Fruit fly (Drosophila melanogaster) whole organism, adult: ENCODE data around the gene CG31639.

ENCODE experiments used
- CG11617 ChIP-seq: fragments of 200-800 bp; sonication (Bioruptor generic); optimal IDR thresholded peaks from 2 replicates; lab custom pipeline; 2017; ENCODE audit warnings: mild to moderate bottlenecking, missing biosample characterization, missing genetic modification reagents, missing genetic modification characterization
- CG1620 ChIP-seq: fragments of 200-800 bp; sonication (Bioruptor generic); optimal IDR thresholded peaks from 2 replicates; lab custom pipeline; 2016; ENCODE audit warnings: missing biosample characterization, missing genetic modification characterization
- CG7045 ChIP-seq: fragments of 200-800 bp; sonication (Bioruptor generic); optimal IDR thresholded peaks from 2 replicates; lab custom pipeline; 2017; ENCODE audit warnings: missing biosample characterization, mild to moderate bottlenecking, missing genetic modification characterization
- Clk ChIP-seq: fragments of 200-800 bp; sonication (Bioruptor generic); optimal IDR thresholded peaks from 2 replicates; lab custom pipeline; 2017; ENCODE audit warnings: missing biosample characterization, missing genetic modification characterization
- Crg-1 ChIP-seq: fragments of 200-800 bp; sonication (Bioruptor generic); optimal IDR thresholded peaks from 2 replicates; lab custom pipeline; 2016; ENCODE audit warnings: missing biosample characterization, missing genetic modification characterization
- Mnt ChIP-seq: fragments of 200-800 bp; sonication (Bioruptor generic); optimal IDR thresholded peaks from 2 replicates; lab custom pipeline; 2016; ENCODE audit warnings: missing biosample characterization, mild to moderate bottlenecking, missing genetic modification characterization
- bab1 ChIP-seq: fragments of 200-800 bp; sonication (Bioruptor generic); optimal IDR thresholded peaks from 3 replicates; lab custom pipeline; 2019; ENCODE audit warnings: missing biosample characterization, mild to moderate bottlenecking, missing genetic modification characterization, moderate library complexity
- cic ChIP-seq: fragments of 200-800 bp; sonication (Bioruptor generic); optimal IDR thresholded peaks from 2 replicates; lab custom pipeline; 2017; ENCODE audit warnings: missing biosample characterization, mild to moderate bottlenecking, missing genetic modification characterization, moderate library complexity
- cnc ChIP-seq, 2 experiments: fragments of >200 bp; optimal IDR thresholded peaks; 2 replicates each; lab custom pipeline; 2017
- kay ChIP-seq: fragments of 200-800 bp; sonication (Bioruptor generic); peaks from one replicate; lab custom pipeline; 2016; ENCODE audit warnings: missing biosample characterization, missing genetic modification characterization, borderline replicate concordance
- tj ChIP-seq: fragments of 200-800 bp; sonication (Bioruptor generic); optimal IDR thresholded peaks from 3 replicates; lab custom pipeline; 2017; ENCODE audit warnings: missing biosample characterization, mild to moderate bottlenecking, missing genetic modification characterization, moderate library complexity

dm6 chr2L:6118212-6118611 lies 36.7 kb downstream of the CG31639 start, which contains the start of gene CG31642:
- no peak for TF ChIP-seq CG11617 (GFP tag; lab: Kevin White, UChicago)
- no peak for TF ChIP-seq CG1620 (GFP tag; lab: Kevin White, UChicago)
- no peak for TF ChIP-seq Clk (GFP tag; lab: Kevin White, UChicago)
- no peak for TF ChIP-seq CG7045 (GFP tag; lab: Kevin White, UChicago)
- TF ChIP-seq Mnt (GFP tag; lab: Kevin White, UChicago) = no peak
- no peak for TF ChIP-seq cnc (optimal IDR thresholded peaks at IDR 0.05; lab: Kevin White, UChicago)
- TF ChIP-seq cic = no peak
- no peak for TF ChIP-seq Crg-1 (GFP tag; lab: Kevin White, UChicago)
- TF ChIP-seq bab1 = no peak
- no peak for TF ChIP-seq kay (GFP tag; lab: Kevin White, UChicago)
- no peak for TF ChIP-seq tj (GFP tag; lab: Kevin White, UChicago)
